Worm (Caenorhabditis elegans) whole organism, L4/young adult: ENCODE measurements around the gene ceh-30.

Source experiments
- dao-5 ChIP-seq: sonication (generic microtip); optimal IDR thresholded peaks from 2 replicates; lab custom pipeline; 2016; ENCODE audit warnings: missing genotype, missing genetic modification characterization, moderate library complexity, missing compliant biosample characterization
- him-1 ChIP-seq: sonication (generic microtip); optimal IDR thresholded peaks from 2 replicates; lab custom pipeline; 2016; ENCODE audit warnings: missing genotype, missing genetic modification reagents, missing genetic modification characterization, missing compliant biosample characterization

- no peak for TF ChIP-seq dao-5 (tag; lab: Kevin White, UChicago)
- no peak for TF ChIP-seq him-1
These were observed at the start of gene ceh-30 for ce11 chrX:3063274-3063673.
